Worm (Caenorhabditis elegans): ENCODE results near the gene tag-30.

The tag-30 gene

DNA sequence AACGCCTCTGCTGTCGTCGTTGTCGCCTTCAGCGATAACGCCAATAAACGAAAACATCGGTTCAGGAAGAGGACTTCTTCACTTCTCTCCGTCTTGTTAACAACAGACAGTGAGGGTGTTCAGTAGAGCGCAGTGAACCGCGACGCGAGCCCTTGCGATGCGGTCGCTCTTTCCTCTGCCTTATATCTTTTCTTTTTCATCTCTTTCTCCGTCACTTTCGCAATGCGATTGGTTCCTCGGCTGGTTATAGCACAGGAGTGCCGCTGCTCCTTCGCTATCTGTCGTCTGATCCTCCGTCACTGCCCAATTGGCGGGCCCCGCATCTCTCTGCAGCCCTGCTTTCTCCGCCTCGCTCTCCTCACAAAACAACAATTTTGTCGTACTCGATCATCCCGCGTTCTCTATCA lies 2.2 kb upstream of the tag-30 start:
- TF ChIP-seq nhr-23 (tag; optimal IDR thresholded peaks at IDR 0.05) (peak; percentile 5), egl-5 (tag; optimal IDR thresholded peaks at IDR 0.05) (peak; percentile 25), fkh-10 (GFP tag; optimal IDR thresholded peaks at IDR 0.05) (peak; percentile 66), eor-1 (tag; optimal IDR thresholded peaks at IDR 0.05) (no peak), lin-39 (tag; optimal IDR thresholded peaks at IDR 0.05) (peak; percentile 77), pha-4 (tag; optimal IDR thresholded peaks at IDR 0.05) (peak; percentile 74), tbx-2 (tag; optimal IDR thresholded peaks at IDR 0.05) (peak; percentile 29), jun-1 (tag; optimal IDR thresholded peaks at IDR 0.05) (peak; percentile 60), elt-1 (tag; optimal IDR thresholded peaks at IDR 0.05) (peak; percentile 61), nhr-11 (tag; optimal IDR thresholded peaks at IDR 0.05) (peak; percentile 65), ceh-28 (tag; optimal IDR thresholded peaks at IDR 0.05) (peak; percentile 37), lsy-12 (tag; optimal IDR thresholded peaks at IDR 0.05) (peak; percentile 35), hmg-11 (tag; optimal IDR thresholded peaks at IDR 0.05) (peak; percentile 75), snpc-4 (tag; optimal IDR thresholded peaks at IDR 0.05) (peak; percentile 79), mdl-1 (tag; optimal IDR thresholded peaks at IDR 0.05) (no peak), daf-12 (tag; optimal IDR thresholded peaks at IDR 0.05) (no peak), nhr-237 (tag; optimal IDR thresholded peaks at IDR 0.05) (no peak), nhr-28 (tag; optimal IDR thresholded peaks at IDR 0.05) (no peak), pqm-1 (tag; optimal IDR thresholded peaks at IDR 0.05) (no peak), elt-2 (tag; optimal IDR thresholded peaks at IDR 0.05) (peak; percentile 43), lin-15B (tag; optimal IDR thresholded peaks at IDR 0.05) (peak; percentile 89), fos-1 (tag; optimal IDR thresholded peaks at IDR 0.05) (no peak), nfya-1 (tag; optimal IDR thresholded peaks at IDR 0.05; ENCODE audit: insufficient read depth) (peak; percentile 98), ama-1 (optimal IDR thresholded peaks at IDR 0.05) (peak; percentile 76), skn-1 (tag; optimal IDR thresholded peaks at IDR 0.05) (peak; percentile 51), egl-27 (tag; optimal IDR thresholded peaks at IDR 0.05) (peak; percentile 20)

DNA sequence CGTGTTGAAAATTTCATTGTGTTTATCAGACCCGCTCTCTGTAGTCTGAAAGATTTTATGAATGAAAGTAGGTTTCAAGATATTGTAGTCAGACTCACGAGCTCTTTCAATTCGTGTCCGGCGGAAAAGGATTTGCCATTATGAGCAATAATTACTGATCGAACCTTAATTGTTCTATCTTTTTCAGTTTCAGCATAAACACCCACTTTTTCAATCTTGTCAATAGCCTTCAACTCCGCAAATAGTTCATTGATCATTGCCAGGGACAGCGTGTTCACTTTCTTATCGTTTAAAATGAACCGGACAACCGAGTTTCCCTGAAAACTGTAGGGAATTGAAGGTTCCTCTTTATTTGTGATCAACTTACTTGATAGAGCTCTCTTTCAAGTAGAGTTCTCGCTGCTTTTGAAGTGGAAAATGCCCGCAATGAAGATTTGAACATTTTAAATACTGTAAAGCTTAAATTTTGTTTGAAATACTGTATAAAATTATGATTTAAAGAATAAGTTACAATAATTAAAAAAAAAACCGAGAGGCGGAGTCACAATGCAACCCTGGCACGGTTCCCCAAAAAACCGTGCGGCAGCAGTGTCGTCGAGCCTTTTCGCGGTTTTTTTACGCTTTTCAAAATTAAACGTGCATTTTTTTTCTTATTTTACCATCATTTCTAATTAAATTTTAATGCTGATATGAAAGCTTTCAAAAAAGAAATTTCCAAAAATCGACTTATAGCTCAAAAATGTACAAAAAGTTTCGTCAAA lies 1.1 kb upstream of the tag-30 start, which contains the start of gene ech-2:
Gene ech-2 (minus strand): TSS at position 452 of the 761 bp plus-strand sequence.
- TF ChIP-seq nhr-67 (tag; optimal IDR thresholded peaks at IDR 0.05): no peak
- peak; percentile 20 for TF ChIP-seq lin-15B (tag; optimal IDR thresholded peaks at IDR 0.05)
- TF ChIP-seq pha-4 (tag; optimal IDR thresholded peaks at IDR 0.05): peak; percentile 56
- TF ChIP-seq nfya-1 (tag; optimal IDR thresholded peaks at IDR 0.05; ENCODE audit: insufficient read depth): peak; percentile 60

- TF ChIP-seq lin-15B (tag; optimal IDR thresholded peaks at IDR 0.05) (no peak), eor-1 (tag; optimal IDR thresholded peaks at IDR 0.05) (no peak), unc-62 (GFP tag; optimal IDR thresholded peaks at IDR 0.05) (no peak), fkh-2 (tag; optimal IDR thresholded peaks at IDR 0.05) (no peak), nhr-28 (tag; optimal IDR thresholded peaks at IDR 0.05) (no peak), mml-1 (tag; optimal IDR thresholded peaks at IDR 0.05) (no peak), ceh-16 (tag; optimal IDR thresholded peaks at IDR 0.05) (no peak), nhr-23 (tag; optimal IDR thresholded peaks at IDR 0.05) (no peak), unc-39 (tag; optimal IDR thresholded peaks at IDR 0.05) (no peak), nhr-25 (tag; optimal IDR thresholded peaks at IDR 0.05) (no peak)
Observed at ce11 chrIV:11855424-11855823, 465 bp upstream of the tag-30 start.

- TF ChIP-seq fkh-10 (GFP tag; optimal IDR thresholded peaks at IDR 0.05): no peak
- TF ChIP-seq nhr-23 (tag; optimal IDR thresholded peaks at IDR 0.05): no peak
- TF ChIP-seq nhr-77 (tag; optimal IDR thresholded peaks at IDR 0.05): no peak
- TF ChIP-seq ztf-4 (tag; optimal IDR thresholded peaks at IDR 0.05): no peak
- TF ChIP-seq jun-1 (tag; optimal IDR thresholded peaks at IDR 0.05): no peak
- TF ChIP-seq nhr-237 (tag; optimal IDR thresholded peaks at IDR 0.05): no peak
- TF ChIP-seq ceh-9 (tag; optimal IDR thresholded peaks at IDR 0.05): no peak
- no peak for TF ChIP-seq nhr-67 (tag; optimal IDR thresholded peaks at IDR 0.05)
Observed at ce11 chrIV:11851882-11852281, 3.1 kb downstream of the tag-30 start, which contains the start of gene F38H4.5. Gene F38H4.5 (plus strand): TSS chrIV:11852182.
